Worm (Caenorhabditis elegans): ENCODE measurements around the gene Y116A8C.469.

Gene Y116A8C.469

DNA sequence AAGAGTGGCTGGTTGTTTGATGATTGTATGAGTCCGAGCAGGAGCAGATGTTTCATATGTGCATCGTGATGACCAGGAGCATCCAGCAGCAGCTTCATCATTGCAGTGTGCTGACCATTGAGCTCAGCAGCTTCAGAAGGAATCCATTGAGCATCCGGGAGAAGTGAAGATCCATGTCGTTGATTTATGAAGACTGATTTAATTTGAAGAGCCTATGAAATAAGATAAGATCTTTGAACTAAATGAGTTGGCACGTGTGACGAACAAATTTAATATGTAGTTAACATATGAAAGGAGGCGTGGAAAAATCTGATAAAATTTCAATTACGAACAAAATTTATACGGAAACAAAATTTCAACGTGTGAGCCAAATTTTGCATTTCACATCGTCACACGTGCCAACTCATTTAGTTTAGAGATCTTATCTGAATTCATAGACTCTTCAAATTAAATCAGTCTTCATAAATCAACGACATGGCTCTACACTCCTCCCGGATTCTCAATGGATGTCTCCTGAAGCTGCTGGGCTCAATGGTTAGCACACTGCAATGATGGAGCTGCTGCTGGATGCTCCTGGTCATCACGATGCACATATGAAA is at the start of gene Y116A8C.469, which contains the start of gene Y116A8C.468:
Gene Y116A8C.469, minus strand, starts transcription at position 101 of the 599 bp plus-strand sequence.
Gene Y116A8C.468, plus strand, starts transcription at position 549 of the 599 bp plus-strand sequence.
- TF ChIP-seq F10E7.11 (tag; optimal IDR thresholded peaks at IDR 0.05) (no peak), pbrm-1 (GFP tag; IDR thresholded peaks at IDR 0.05) (no peak)

- TF ChIP-seq nfya-2 (GFP tag; IDR thresholded peaks at IDR 0.05) (no peak), madf-3 (GFP tag; IDR thresholded peaks at IDR 0.05) (0 out of 2 replicates have a peak, but pooled peaks have one; percentile 16), egrh-3 (GFP tag; IDR thresholded peaks at IDR 0.05) (peak; percentile 83), zfh-2 (GFP tag; conservative IDR thresholded peaks at IDR 0.05) (peak; percentile 92), mcd-1 (GFP tag; IDR thresholded peaks at IDR 0.05) (no peak)
These were observed 44.7 kb upstream of the Y116A8C.469 start for ce11 chrIV:16962445-16962844.

DNA sequence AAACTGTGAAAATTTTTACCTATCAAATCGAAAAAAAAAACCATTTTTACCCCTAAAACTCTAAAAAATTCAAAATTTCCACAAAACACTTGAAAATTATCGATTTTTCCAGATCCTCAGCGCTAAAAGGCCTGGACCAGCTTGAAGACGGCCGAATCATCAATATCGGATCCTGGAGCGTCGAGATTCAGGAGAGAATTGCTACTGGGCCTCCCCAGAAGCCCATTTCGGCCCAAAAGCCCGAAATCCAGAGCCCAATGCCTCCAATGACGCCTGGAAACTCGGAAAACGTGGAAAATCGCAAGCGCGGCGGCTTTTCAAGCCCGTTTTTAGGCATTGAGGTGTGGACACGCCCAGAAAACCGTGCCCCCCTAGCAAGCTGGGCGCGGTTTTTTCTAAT is 34.7 kb upstream of the Y116A8C.469 start:
- TF ChIP-seq zfh-2 (GFP tag; conservative IDR thresholded peaks at IDR 0.05) (peak; percentile 48; the same call in 1 of the 2 replicates), F39B2.1 (GFP tag; IDR thresholded peaks at IDR 0.05) (no peak)

DNA sequence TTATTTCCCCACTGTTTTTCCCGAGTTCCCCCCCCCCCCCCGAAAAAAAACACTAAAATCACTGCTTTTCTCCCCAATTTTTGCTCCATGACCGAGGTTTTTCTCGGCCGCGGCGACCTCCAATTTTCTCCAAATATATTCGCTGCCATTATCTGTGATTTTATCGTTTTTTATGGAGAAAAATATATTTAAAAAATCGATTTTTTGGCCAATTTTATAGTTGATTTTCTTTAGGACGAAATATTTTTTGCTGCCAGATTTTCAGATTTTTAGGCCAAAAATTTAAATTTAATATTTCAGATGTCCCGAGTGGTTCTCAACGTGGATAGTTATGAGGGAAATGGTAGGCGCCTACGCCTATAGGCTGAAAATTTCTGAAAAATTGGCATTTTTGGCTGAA is 32.0 kb upstream of the Y116A8C.469 start, which contains the start of gene rad-54.B:
Gene rad-54.B, plus strand, starts transcription at position 301 of the 400 bp plus-strand sequence.
- TF ChIP-seq ekl-4 (GFP tag; IDR thresholded peaks at IDR 0.05) (no peak), snpc-4 (GFP tag; optimal IDR thresholded peaks at IDR 0.05) (no peak), snpc-4 (tag; optimal IDR thresholded peaks at IDR 0.05) (peak in 1 of 4 experiments; percentile 41), mes-4 (tag; optimal IDR thresholded peaks at IDR 0.05) (no peak)

- no peak for TF ChIP-seq nhr-179 (tag; optimal IDR thresholded peaks at IDR 0.05)
- peak; percentile 5 for TF ChIP-seq lsl-1 (GFP tag; optimal IDR thresholded peaks at IDR 0.05)
- no peak for TF ChIP-seq atf-7 (tag; optimal IDR thresholded peaks at IDR 0.05)
- peak; percentile 69 for TF ChIP-seq snpc-3.4 (tag; optimal IDR thresholded peaks at IDR 0.05)
- TF ChIP-seq cebp-1 (GFP tag; IDR thresholded peaks at IDR 0.05): no peak
- TF ChIP-seq cebp-1 (tag; optimal IDR thresholded peaks at IDR 0.05): peak; percentile 56
- TF ChIP-seq F55B11.4 (tag; optimal IDR thresholded peaks at IDR 0.05; ENCODE audit: borderline replicate concordance, insufficient read depth): no peak
- no peak for TF ChIP-seq nhr-90 (tag; optimal IDR thresholded peaks at IDR 0.05)
- TF ChIP-seq snpc-1.3 (tag; optimal IDR thresholded peaks at IDR 0.05; ENCODE audit: insufficient read depth): peak; percentile 89
- peak; percentile 56 for TF ChIP-seq lin-54 (GFP tag; optimal IDR thresholded peaks at IDR 0.05)
- TF ChIP-seq B0336.3 (GFP tag; IDR thresholded peaks at IDR 0.05): no peak
- TF ChIP-seq egl-44 (GFP tag; IDR thresholded peaks at IDR 0.05): no peak
- no peak for TF ChIP-seq ets-4 (GFP tag; optimal IDR thresholded peaks at IDR 0.05)
- no peak for TF ChIP-seq nhr-27 (tag; optimal IDR thresholded peaks at IDR 0.05)
- TF ChIP-seq attf-3 (GFP tag; conservative IDR thresholded peaks at IDR 0.05): no peak
- TF ChIP-seq cebp-2 (GFP tag; IDR thresholded peaks at IDR 0.05): no peak
- TF ChIP-seq sdz-38 (tag; optimal IDR thresholded peaks at IDR 0.05): no peak
- TF ChIP-seq ekl-4 (GFP tag; IDR thresholded peaks at IDR 0.05): 0 out of 2 replicates have a peak, but pooled peaks have one; percentile 33
- TF ChIP-seq pbrm-1 (GFP tag; IDR thresholded peaks at IDR 0.05): peak; percentile 62
- TF ChIP-seq repo-1 (tag; optimal IDR thresholded peaks at IDR 0.05): no peak
- TF ChIP-seq ztf-28 (GFP tag; IDR thresholded peaks at IDR 0.05): peak; percentile 8; the same call in 1 of the 2 replicates
- TF ChIP-seq him-1 (tag; optimal IDR thresholded peaks at IDR 0.05): no peak
- TF ChIP-seq athp-1 (tag; optimal IDR thresholded peaks at IDR 0.05): peak; percentile 70
- TF ChIP-seq F23B12.7 (tag; optimal IDR thresholded peaks at IDR 0.05; ENCODE audit: insufficient read depth): peak; percentile 49
- peak; percentile 76 for TF ChIP-seq F49E8.2 (tag; optimal IDR thresholded peaks at IDR 0.05; ENCODE audit: insufficient read depth)
- TF ChIP-seq hmg-20 (GFP tag; IDR thresholded peaks at IDR 0.05): no peak
- TF ChIP-seq hmg-1.2 (GFP tag; IDR thresholded peaks at IDR 0.05): 0 out of 2 replicates have a peak, but pooled peaks have one; percentile 18
- TF ChIP-seq zim-3 (tag; optimal IDR thresholded peaks at IDR 0.05): no peak
- TF ChIP-seq lsy-27 (tag; optimal IDR thresholded peaks at IDR 0.05; ENCODE audit: borderline replicate concordance, insufficient read depth): no peak
These were observed 29.0 kb upstream of the Y116A8C.469 start, which contains the start of the genes Y116A8C.9 and arf-6 for ce11 chrIV:16946746-16947145. Gene Y116A8C.9 (minus strand): TSS chrIV:16946800. Gene arf-6 (plus strand): TSS chrIV:16947120.

All from whole organism, young adult.